Worm (Caenorhabditis elegans) whole organism, late embryonic: ENCODE measurements around the gene R04B3.2.

Source experiments
- F13H6.1 ChIP-seq: sonication (generic microtip); optimal IDR thresholded peaks from 2 replicates; lab custom pipeline; 2016; ENCODE audit warnings: missing genetic modification characterization, missing compliant biosample characterization
- ama-1 ChIP-seq: fragments of 150-350 bp; optimal IDR thresholded peaks from 2 replicates; lab custom pipeline; 2014
- ceh-9 ChIP-seq: sonication (generic microtip); optimal IDR thresholded peaks from 2 replicates; lab custom pipeline; 2016; ENCODE audit warnings: mild to moderate bottlenecking, missing genetic modification characterization, inconsistent platforms, missing compliant biosample characterization
- fkh-10 ChIP-seq: fragments of 150-350 bp; optimal IDR thresholded peaks from 2 replicates; lab custom pipeline; 2014; ENCODE audit warnings: missing biosample characterization, missing genetic modification reagents, missing genetic modification characterization
- madf-2 ChIP-seq: sonication (generic microtip); optimal IDR thresholded peaks from 2 replicates; lab custom pipeline; 2017; ENCODE audit warnings: missing genetic modification characterization, missing compliant biosample characterization
- nhr-11 ChIP-seq: fragments of 150-350 bp; optimal IDR thresholded peaks from 2 replicates; lab custom pipeline; 2014; ENCODE audit warnings: missing biosample characterization, missing genetic modification characterization
- pha-4 ChIP-seq: fragments of 150-350 bp; optimal IDR thresholded peaks from 2 replicates; lab custom pipeline; 2018; ENCODE audit warnings: missing biosample characterization, missing genetic modification reagents, missing genetic modification characterization
- sox-2 ChIP-seq: fragments of 200-800 bp; sonication (Bioruptor generic); IDR thresholded peaks from 2 replicates; pipeline ENCODE4 v1.3.6; 2022; ENCODE audit warnings: missing genetic modification reagents, missing genetic modification characterization, missing compliant biosample characterization
- syd-9 ChIP-seq: sonication (generic microtip); optimal IDR thresholded peaks from 2 replicates; lab custom pipeline; 2016; ENCODE audit warnings: mild to moderate bottlenecking, missing genetic modification characterization, moderate library complexity, missing compliant biosample characterization

DNA sequence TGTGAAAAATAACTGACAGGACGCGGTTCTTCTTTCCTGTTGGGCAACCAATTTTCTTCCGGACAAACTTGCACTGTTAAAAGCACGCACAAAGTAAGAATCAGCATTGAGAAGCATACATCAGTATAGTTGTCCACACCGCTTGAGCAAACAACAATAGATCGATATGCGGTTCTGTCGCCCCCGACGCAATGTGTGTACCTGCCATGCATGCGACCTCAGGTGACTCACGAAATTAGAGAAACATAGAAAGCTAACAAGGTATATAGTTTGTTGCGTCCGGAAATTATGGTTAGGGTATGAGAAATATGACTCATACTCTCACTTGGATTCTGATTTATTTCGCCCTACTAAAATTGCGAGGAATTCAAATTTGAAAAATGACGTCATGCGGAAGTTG, 9.1 kb upstream of the R04B3.2 start, which contains the start of gene K02E10.6:
- TF ChIP-seq syd-9 (tag; lab: Kevin White, UChicago) (no peak), F13H6.1 (tag; lab: Kevin White, UChicago) (no peak), fkh-10 (GFP tag; lab: Kevin White, UChicago) (no peak), pha-4 (tag; lab: Kevin White, UChicago) (no peak), madf-2 (tag; lab: Kevin White, UChicago) (no peak), ama-1 (lab: Kevin White, UChicago) (no peak), sox-2 (GFP tag; lab: Robert Waterston, UW) (no peak), ceh-9 (tag; lab: Kevin White, UChicago) (no peak), nhr-11 (tag; lab: Kevin White, UChicago) (no peak)
